Fruit fly (Drosophila melanogaster): ENCODE results near the gene CG9626.

dm6 chr3R:8282727-8283126 is 18.1 kb downstream of the CG9626 start:
- TF ChIP-seq EcR (GFP tag; optimal IDR thresholded peaks at IDR 0.05): no peak
- TF ChIP-seq CG8478 (optimal IDR thresholded peaks at IDR 0.05): no peak

Measured in whole organism.